Fruit fly (Drosophila melanogaster): ENCODE results near the gene Eip74EF.

Eip74EF gene

dm6 chr3L:17576093-17576885 is 42.8 kb downstream of the Eip74EF start (continued):
- no peak for TF ChIP-seq Hmr (GFP tag; optimal IDR thresholded peaks at IDR 0.05)
- TF ChIP-seq ap (GFP tag; IDR thresholded peaks at IDR 0.05), result no peak
- no peak for TF ChIP-seq Lpt (GFP tag; optimal IDR thresholded peaks at IDR 0.05)
- TF ChIP-seq esg (GFP tag; conservative IDR thresholded peaks at IDR 0.05), result no peak
- TF ChIP-seq gcm2 (GFP tag; optimal IDR thresholded peaks at IDR 0.05), result no peak
- TF ChIP-seq CoRest (tag; optimal IDR thresholded peaks at IDR 0.05), result no peak
- TF ChIP-seq tin (GFP tag; optimal IDR thresholded peaks at IDR 0.05), result no peak
- TF ChIP-seq CG7372 (GFP tag; IDR thresholded peaks at IDR 0.05), result no peak
- TF ChIP-seq CG30431 (GFP tag; optimal IDR thresholded peaks at IDR 0.05), result no peak
- TF ChIP-seq Hr39 (optimal IDR thresholded peaks at IDR 0.05), result no peak
- TF ChIP-seq CG1602 (GFP tag; optimal IDR thresholded peaks at IDR 0.05), result no peak
- TF ChIP-seq CTCF (GFP tag; optimal IDR thresholded peaks at IDR 0.05), result no peak
- TF ChIP-seq cas (GFP tag; IDR thresholded peaks at IDR 0.05), result no peak
- no peak for TF ChIP-seq mirr (GFP tag; optimal IDR thresholded peaks at IDR 0.05)
- no peak for TF ChIP-seq Dip2 (GFP tag; IDR thresholded peaks at IDR 0.05)
- no peak for TF ChIP-seq bcd (GFP tag; optimal IDR thresholded peaks at IDR 0.05)
- TF ChIP-seq MBD-R2 (GFP tag; IDR thresholded peaks at IDR 0.05), result no peak
- TF ChIP-seq Oli (tag; optimal IDR thresholded peaks at IDR 0.05), result no peak
- no peak for TF ChIP-seq ase (GFP tag; IDR thresholded peaks at IDR 0.05)
- TF ChIP-seq CG6175 (GFP tag; IDR thresholded peaks at IDR 0.05), result peak; percentile 89
- no peak for TF ChIP-seq unc-4 (GFP tag; IDR thresholded peaks at IDR 0.05; ENCODE audit: partially characterized antibody)
- no peak for TF ChIP-seq Optix (GFP tag; IDR thresholded peaks at IDR 0.05)
- TF ChIP-seq toy (GFP tag; IDR thresholded peaks at IDR 0.05), result no peak
- no peak for TF ChIP-seq kah (GFP tag; optimal IDR thresholded peaks at IDR 0.05)
- TF ChIP-seq E2f2 (GFP tag; IDR thresholded peaks at IDR 0.05), result no peak; the same call in 1 of the 2 replicates
- TF ChIP-seq ranshi (GFP tag; IDR thresholded peaks at IDR 0.05), result 0 out of 2 replicates have a peak, but pooled peaks have one; percentile 13
- TF ChIP-seq Bdp1 (GFP tag; optimal IDR thresholded peaks at IDR 0.05), result no peak
- no peak for TF ChIP-seq hb (GFP tag; IDR thresholded peaks at IDR 0.05; ENCODE audit: partially characterized antibody)
- TF ChIP-seq sob (GFP tag; IDR thresholded peaks at IDR 0.05), result no peak
- no peak for TF ChIP-seq Stat92E (GFP tag; optimal IDR thresholded peaks at IDR 0.05)
- TF ChIP-seq Awh (GFP tag; IDR thresholded peaks at IDR 0.05), result no peak
- TF ChIP-seq CG10543 (GFP tag; optimal IDR thresholded peaks at IDR 0.05), result no peak
- no peak for TF ChIP-seq CG13123 (GFP tag; optimal IDR thresholded peaks at IDR 0.05)
- TF ChIP-seq tna (GFP tag; IDR thresholded peaks at IDR 0.05; ENCODE audit: partially characterized antibody), result no peak
- TF ChIP-seq rib (GFP tag; IDR thresholded peaks at IDR 0.05), result peak; percentile 77
- TF ChIP-seq CG3847 (GFP tag; IDR thresholded peaks at IDR 0.05), result no peak
- no peak for TF ChIP-seq CG11723 (GFP tag; optimal IDR thresholded peaks at IDR 0.05)
- TF ChIP-seq sens (GFP tag), result peak; percentile 61
- TF ChIP-seq CG6813 (GFP tag; optimal IDR thresholded peaks at IDR 0.05), result no peak
- no peak for TF ChIP-seq MTF-1 (GFP tag; optimal IDR thresholded peaks at IDR 0.05; ENCODE audit: borderline replicate concordance)
- peak; percentile 11; the same call in 1 of the 3 replicates for TF ChIP-seq HLH4C (GFP tag; IDR thresholded peaks at IDR 0.05; ENCODE audit: partially characterized antibody)
- no peak for TF ChIP-seq CG7556 (GFP tag; optimal IDR thresholded peaks at IDR 0.05)
- no peak for TF ChIP-seq nerfin-2 (GFP tag; IDR thresholded peaks at IDR 0.05; ENCODE audit: partially characterized antibody)
- no peak for TF ChIP-seq CG11695 (GFP tag; IDR thresholded peaks at IDR 0.05)
- no peak for TF ChIP-seq Fer2 (tag; optimal IDR thresholded peaks at IDR 0.05)
- no peak for TF ChIP-seq HLHmδ (GFP tag; optimal IDR thresholded peaks at IDR 0.05)
- TF ChIP-seq crp (GFP tag; optimal IDR thresholded peaks at IDR 0.05), result no peak
- TF ChIP-seq vvl (GFP tag; IDR thresholded peaks at IDR 0.05), result no peak
- no peak for TF ChIP-seq CG31224 (GFP tag; IDR thresholded peaks at IDR 0.05)
- no peak for TF ChIP-seq dysf (GFP tag; IDR thresholded peaks at IDR 0.05)
- TF ChIP-seq dmrt99B (tag; optimal IDR thresholded peaks at IDR 0.05), result no peak
